Worm (Caenorhabditis elegans): Measurements from ENCODE around the gene F01F1.2.

F01F1.2 gene

DNA sequence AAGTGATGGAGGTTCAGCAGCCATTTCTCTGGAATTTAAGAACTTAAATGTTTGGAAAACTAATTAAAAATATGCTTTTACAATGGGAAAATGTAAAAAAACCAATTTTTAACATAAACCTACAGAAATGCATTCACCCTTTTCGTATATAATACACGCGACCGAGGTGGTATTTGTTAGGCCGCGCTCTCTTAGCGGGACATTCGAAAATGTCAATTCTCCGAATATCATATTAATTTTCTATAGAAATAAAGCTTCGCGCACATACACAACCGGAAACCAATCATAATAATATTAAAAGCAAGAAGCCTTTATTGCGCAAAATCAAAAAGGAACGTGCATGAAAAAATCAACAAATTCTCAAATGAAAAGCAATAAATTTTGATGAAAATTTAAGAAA, 25.1 kb upstream of the F01F1.2 start, which contains the start of gene ddx-23:
ddx-23 (minus strand) TSS at position 30 of the 400 bp plus-strand sequence.
- TF ChIP-seq T26A8.4 (GFP tag; IDR thresholded peaks at IDR 0.05) (0 out of 2 replicates have a peak, but pooled peaks have one; percentile 9), egl-27 (tag; optimal IDR thresholded peaks at IDR 0.05) (no peak), zfp-3 (GFP tag; conservative IDR thresholded peaks at IDR 0.05) (peak; percentile 65), lin-13 (GFP tag; optimal IDR thresholded peaks at IDR 0.05) (peak; percentile 7), dve-1 (tag; optimal IDR thresholded peaks at IDR 0.05; ENCODE audit: insufficient read depth) (peak; percentile 32), lsy-2 (tag; optimal IDR thresholded peaks at IDR 0.05) (peak in 1 of 2 experiments; percentile 71), duxl-1 (tag; optimal IDR thresholded peaks at IDR 0.05; ENCODE audit: poor library complexity) (no peak), saeg-2 (GFP tag; IDR thresholded peaks at IDR 0.05) (no peak), Y5F2A.4 (GFP tag; optimal IDR thresholded peaks at IDR 0.05) (peak; percentile 22), mes-2 (tag; optimal IDR thresholded peaks at IDR 0.05; ENCODE audit: poor library complexity, severe bottlenecking) (peak; percentile 76), snpc-1.2 (GFP tag; IDR thresholded peaks at IDR 0.05) (peak; percentile 27; the same call in 1 of the 2 replicates), pqm-1 (tag; optimal IDR thresholded peaks at IDR 0.05) (no peak), unc-39 (tag; optimal IDR thresholded peaks at IDR 0.05) (no peak), F49E8.2 (tag; optimal IDR thresholded peaks at IDR 0.05; ENCODE audit: borderline replicate concordance) (peak; percentile 53), Y105C5A.15 (GFP tag; IDR thresholded peaks at IDR 0.05) (0 out of 2 replicates have a peak, but pooled peaks have one; percentile 56), dpl-1 (GFP tag; optimal IDR thresholded peaks at IDR 0.05) (peak; percentile 67), zip-2 (tag; optimal IDR thresholded peaks at IDR 0.05) (no peak), attf-4 (tag; optimal IDR thresholded peaks at IDR 0.05) (no peak), daf-16 (GFP tag; optimal IDR thresholded peaks at IDR 0.05) (peak in 1 of 2 experiments; percentile 26), daf-16 (tag; optimal IDR thresholded peaks at IDR 0.05) (peak; percentile 31), nhr-102 (tag; optimal IDR thresholded peaks at IDR 0.05) (peak; percentile 36), mep-1 (tag; optimal IDR thresholded peaks at IDR 0.05) (peak; percentile 42), spr-3 (GFP tag; optimal IDR thresholded peaks at IDR 0.05) (no peak), ama-1 (optimal IDR thresholded peaks at IDR 0.05) (peak; percentile 78), pha-4 (GFP tag; IDR thresholded peaks at IDR 0.05) (peak; percentile 34; the same call in 1 of the 2 replicates), pha-4 (tag; optimal IDR thresholded peaks at IDR 0.05) (no peak), daf-19 (GFP tag; conservative IDR thresholded peaks at IDR 0.05) (0 out of 2 replicates have a peak, but pooled peaks have one; percentile 13), nhr-77 (tag; optimal IDR thresholded peaks at IDR 0.05) (no peak), hlh-30 (tag; optimal IDR thresholded peaks at IDR 0.05; ENCODE audit: insufficient read depth) (peak; percentile 23), lin-15B (tag; optimal IDR thresholded peaks at IDR 0.05) (no peak), aly-2 (tag; optimal IDR thresholded peaks at IDR 0.05) (no peak), lin-38 (GFP tag; IDR thresholded peaks at IDR 0.05) (peak; percentile 75)

- no peak for TF ChIP-seq duxl-1 (tag; optimal IDR thresholded peaks at IDR 0.05; ENCODE audit: poor library complexity)
- peak; percentile 49 for TF ChIP-seq nhr-28 (tag; optimal IDR thresholded peaks at IDR 0.05)
- TF ChIP-seq nhr-6 (tag; optimal IDR thresholded peaks at IDR 0.05): peak; percentile 81
- no peak for TF ChIP-seq aly-2 (tag; optimal IDR thresholded peaks at IDR 0.05)
- no peak for TF ChIP-seq php-3 (GFP tag; IDR thresholded peaks at IDR 0.05)
- no peak for TF ChIP-seq nhr-76 (tag; optimal IDR thresholded peaks at IDR 0.05)
- TF ChIP-seq egl-43 (GFP tag; IDR thresholded peaks at IDR 0.05): no peak
- peak; percentile 62 for TF ChIP-seq rbr-2 (tag; optimal IDR thresholded peaks at IDR 0.05)
- peak; percentile 14; the same call in 1 of the 2 replicates for TF ChIP-seq pha-4 (GFP tag; IDR thresholded peaks at IDR 0.05)
- peak; percentile 93 for TF ChIP-seq pha-4 (tag; optimal IDR thresholded peaks at IDR 0.05)
- TF ChIP-seq ceh-62 (tag; optimal IDR thresholded peaks at IDR 0.05): no peak
- TF ChIP-seq ZK337.2 (GFP tag; IDR thresholded peaks at IDR 0.05): no peak
- TF ChIP-seq ceh-82 (tag; optimal IDR thresholded peaks at IDR 0.05): no peak
- peak; percentile 71 for TF ChIP-seq ztf-7 (tag; optimal IDR thresholded peaks at IDR 0.05)
- no peak for TF ChIP-seq spr-3 (GFP tag; optimal IDR thresholded peaks at IDR 0.05)
- no peak for TF ChIP-seq lin-1 (GFP tag; IDR thresholded peaks at IDR 0.05)
- no peak; the same call in 1 of the 2 replicates for TF ChIP-seq arid-1 (GFP tag; conservative IDR thresholded peaks at IDR 0.05)
- TF ChIP-seq daf-16 (GFP tag; optimal IDR thresholded peaks at IDR 0.05): peak in 1 of 2 experiments; percentile 17
- peak; percentile 65 for TF ChIP-seq daf-16 (tag; optimal IDR thresholded peaks at IDR 0.05)
- no peak for TF ChIP-seq snpc-4 (tag; optimal IDR thresholded peaks at IDR 0.05)
- no peak for TF ChIP-seq daf-8 (GFP tag; IDR thresholded peaks at IDR 0.05)
- TF ChIP-seq ces-1 (GFP tag; optimal IDR thresholded peaks at IDR 0.05): no peak
- TF ChIP-seq hlh-30 (tag; optimal IDR thresholded peaks at IDR 0.05; ENCODE audit: insufficient read depth): peak; percentile 58
- no peak for TF ChIP-seq snpc-1.2 (GFP tag; IDR thresholded peaks at IDR 0.05)
- TF ChIP-seq nhr-111 (GFP tag; optimal IDR thresholded peaks at IDR 0.05): no peak
- TF ChIP-seq mdl-1 (tag; optimal IDR thresholded peaks at IDR 0.05): peak in 1 of 2 experiments; percentile 26
Observed at ce11 chrIII:5855637-5856179, 22.6 kb upstream of the F01F1.2 start, which contains the start of the genes cct-6 and alh-9. TSS of gene cct-6 (minus strand) at chrIII:5855687. TSS of gene alh-9 (plus strand) at chrIII:5856018.
